Fruit fly (Drosophila melanogaster) whole organism, larva: Measurements from ENCODE around the gene CG13083.

Source experiments
- noc ChIP-seq: fragments of 200-800 bp; sonication (Bioruptor generic); optimal IDR thresholded peaks from 3 replicates; lab custom pipeline; 2019; ENCODE audit warnings: missing biosample characterization, mild to moderate bottlenecking, missing genetic modification characterization, moderate library complexity

Gene CG13083

dm6 chr2L:19457890-19458580, 29.3 kb upstream of the CG13083 start:
- no peak for TF ChIP-seq noc (tag; lab: Kevin White, UChicago)

dm6 chr2L:19459404-19459803, 27.9 kb upstream of the CG13083 start:
- no peak for TF ChIP-seq noc (tag; lab: Kevin White, UChicago)

DNA sequence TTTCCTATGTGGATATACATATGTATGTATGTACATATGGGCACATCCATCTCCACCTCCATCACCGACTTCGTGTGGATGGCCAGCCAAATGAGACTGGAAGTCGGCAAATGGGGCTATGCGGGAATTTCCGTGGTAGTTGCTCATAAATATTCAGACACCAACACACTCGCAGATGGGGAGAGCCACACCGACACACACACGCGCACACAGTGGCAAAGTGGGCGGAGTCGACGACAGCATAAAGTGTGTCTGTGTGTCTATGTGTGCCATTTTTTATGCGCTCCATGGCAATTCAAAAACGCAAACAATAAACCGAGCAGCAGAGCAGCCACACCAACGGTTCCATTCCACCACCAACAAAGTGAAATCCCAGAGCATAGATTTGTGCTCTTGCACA, 24.4 kb upstream of the CG13083 start:
- TF ChIP-seq noc (tag; lab: Kevin White, UChicago): no peak

dm6 chr2L:19463405-19463804, 23.9 kb upstream of the CG13083 start:
- TF ChIP-seq noc (tag; lab: Kevin White, UChicago): no peak

DNA sequence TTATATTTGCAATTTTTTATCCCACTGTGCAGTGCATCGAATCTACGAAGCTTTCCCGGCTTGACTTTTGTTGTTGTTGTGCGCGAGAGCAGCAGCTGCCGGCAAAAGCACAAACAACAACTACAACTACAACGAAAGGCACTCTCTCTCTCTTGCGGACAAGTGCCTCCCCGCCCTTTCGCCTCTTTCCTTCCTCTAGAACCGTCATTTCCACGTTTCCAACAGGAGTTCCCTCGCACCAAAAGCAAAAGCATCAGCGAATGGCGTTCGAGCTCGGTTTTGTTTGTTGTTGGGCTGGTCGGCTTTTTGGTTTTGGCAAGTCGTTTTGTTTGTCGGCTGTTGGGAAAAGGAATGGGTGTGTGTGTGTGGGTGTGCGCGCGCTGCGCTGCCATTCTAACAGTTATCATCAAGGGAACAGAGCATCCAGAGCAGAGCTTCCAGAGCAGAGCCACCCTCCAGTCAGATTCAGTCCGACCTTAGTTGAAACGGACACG, 23.4 kb upstream of the CG13083 start, which contains the start of gene tj:
Gene tj (plus strand): TSS at position 444 of the 494 bp plus-strand sequence.
- no peak for TF ChIP-seq noc (tag; lab: Kevin White, UChicago)

- no peak for TF ChIP-seq noc (tag; lab: Kevin White, UChicago)
Observed at dm6 chr2L:19469090-19469489, 18.2 kb upstream of the CG13083 start.

dm6 chr2L:19469751-19470150, 17.5 kb upstream of the CG13083 start:
- TF ChIP-seq noc (tag; lab: Kevin White, UChicago): no peak

- TF ChIP-seq noc (tag; lab: Kevin White, UChicago): no peak
Observed at dm6 chr2L:19472256-19472655, 15.0 kb upstream of the CG13083 start.

DNA sequence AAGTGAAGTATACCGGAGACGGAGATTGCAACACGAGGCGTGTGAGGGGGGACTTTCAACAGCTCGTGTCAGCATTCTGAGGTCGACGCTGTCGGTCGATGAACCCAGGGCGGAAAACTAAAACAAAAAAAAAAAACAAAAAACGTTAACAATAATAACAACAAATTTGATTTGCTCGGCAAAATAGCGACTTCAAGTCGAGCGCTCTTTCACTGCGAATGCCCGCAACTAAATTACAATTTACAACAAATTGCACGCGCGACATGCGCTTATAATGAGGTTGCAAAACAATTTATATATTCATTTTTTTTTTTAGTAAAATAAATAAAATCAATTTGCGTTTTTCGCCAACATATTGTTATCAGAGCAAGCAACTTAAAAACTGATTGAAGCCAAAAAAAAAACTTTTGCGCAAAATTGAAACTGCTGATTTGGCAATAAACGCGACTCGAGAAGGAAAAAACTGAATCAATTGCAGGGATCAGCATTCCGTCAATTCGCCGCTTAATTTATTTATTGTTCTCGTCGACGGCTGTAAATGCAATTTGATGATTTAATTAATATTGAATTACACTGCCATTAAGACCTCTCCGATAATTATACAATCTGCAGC, 13.8 kb upstream of the CG13083 start:
- no peak for TF ChIP-seq noc (tag; lab: Kevin White, UChicago)

DNA sequence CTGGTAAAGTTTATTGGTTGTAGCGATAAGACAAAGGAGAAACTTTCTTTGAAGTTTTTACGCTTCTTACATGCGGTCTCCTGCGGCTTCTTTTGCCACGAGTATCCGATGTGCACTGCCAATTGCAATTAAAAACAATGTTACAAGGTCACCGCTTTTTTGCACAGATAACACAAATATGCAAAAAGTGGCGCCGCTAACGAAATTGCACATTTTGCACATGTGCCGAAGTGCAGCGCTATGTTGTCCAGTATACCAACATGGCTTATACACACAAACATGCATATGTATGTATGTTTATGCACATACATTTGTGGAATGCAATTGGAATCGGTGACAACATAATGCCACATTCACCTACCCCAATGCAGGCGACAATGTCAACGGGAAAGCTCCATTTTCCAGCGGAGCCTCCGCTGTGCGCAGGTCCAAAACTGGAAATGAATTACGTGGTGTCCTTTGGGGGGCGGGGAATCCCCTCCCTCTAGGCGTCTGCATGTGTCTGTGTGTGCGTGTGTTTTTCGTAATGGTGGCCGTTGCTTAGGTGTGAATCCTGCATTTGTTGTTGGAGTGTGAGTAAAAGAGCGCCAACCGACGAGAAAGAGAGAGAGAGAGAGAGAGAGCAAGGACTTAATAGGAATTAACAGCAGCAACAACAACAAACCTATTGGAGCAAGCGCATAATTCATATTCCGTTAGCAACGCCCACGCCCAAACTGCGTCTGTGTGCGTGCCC, 7.9 kb upstream of the CG13083 start:
- TF ChIP-seq noc (tag; lab: Kevin White, UChicago): no peak

DNA sequence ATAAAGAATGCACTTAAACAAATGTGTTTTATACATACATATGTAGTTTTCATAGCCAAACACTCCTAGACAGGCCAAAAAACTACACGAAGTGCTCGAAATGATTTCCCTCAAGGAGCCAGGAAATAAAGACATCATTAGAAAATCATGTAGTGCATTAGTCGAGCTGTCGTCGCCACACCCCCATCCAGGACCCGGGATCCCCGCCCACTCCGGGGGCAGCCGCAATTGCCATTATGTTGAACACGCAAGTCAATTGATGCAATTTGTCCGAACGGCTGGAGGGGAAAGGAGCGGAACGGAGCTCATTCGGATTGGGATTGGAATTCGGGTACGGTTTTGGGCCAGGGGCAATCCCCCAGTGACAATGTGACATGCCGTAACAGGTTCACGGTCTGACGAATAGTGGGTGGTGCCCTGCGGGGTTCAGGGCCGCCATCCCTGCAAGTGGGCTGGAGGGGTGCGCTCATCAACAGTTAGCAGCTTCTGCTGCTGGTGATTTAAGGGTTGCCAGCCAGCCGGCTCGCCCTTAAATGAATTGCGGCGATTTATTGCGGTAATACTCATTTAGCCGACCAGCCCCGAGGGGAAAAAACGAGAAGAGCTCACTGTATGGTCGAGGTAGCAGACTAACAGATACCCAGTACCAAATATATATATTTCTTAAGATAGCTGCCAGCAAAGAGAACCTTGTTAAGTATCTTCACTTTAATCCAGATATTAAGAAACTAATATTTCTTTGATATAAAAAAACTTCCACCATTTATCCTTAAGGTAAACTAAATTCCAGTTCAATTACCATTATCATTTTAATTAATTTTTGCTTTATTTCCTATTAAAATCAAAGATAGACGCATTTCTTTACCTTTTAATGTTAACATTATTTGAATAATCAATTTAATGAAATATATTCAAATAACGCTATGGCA, 6.6 kb upstream of the CG13083 start:
- TF ChIP-seq noc (tag; lab: Kevin White, UChicago): no peak

- TF ChIP-seq noc (tag; lab: Kevin White, UChicago): no peak
Observed at dm6 chr2L:19484539-19484938, 2.8 kb upstream of the CG13083 start, which contains the start of the genes CG10195 and CG13084. Gene CG10195 (minus strand): TSS chr2L:19484705. Gene CG13084 (plus strand): TSS chr2L:19484930.

- TF ChIP-seq noc (tag; lab: Kevin White, UChicago): peak; percentile 80
Observed at dm6 chr2L:19489997-19490461, 2.7 kb downstream of the CG13083 start, which contains the start of the genes CG10194 and CG18094. Gene CG10194 (minus strand): TSS chr2L:19490104. Gene CG18094 (plus strand): TSS chr2L:19490262.

DNA sequence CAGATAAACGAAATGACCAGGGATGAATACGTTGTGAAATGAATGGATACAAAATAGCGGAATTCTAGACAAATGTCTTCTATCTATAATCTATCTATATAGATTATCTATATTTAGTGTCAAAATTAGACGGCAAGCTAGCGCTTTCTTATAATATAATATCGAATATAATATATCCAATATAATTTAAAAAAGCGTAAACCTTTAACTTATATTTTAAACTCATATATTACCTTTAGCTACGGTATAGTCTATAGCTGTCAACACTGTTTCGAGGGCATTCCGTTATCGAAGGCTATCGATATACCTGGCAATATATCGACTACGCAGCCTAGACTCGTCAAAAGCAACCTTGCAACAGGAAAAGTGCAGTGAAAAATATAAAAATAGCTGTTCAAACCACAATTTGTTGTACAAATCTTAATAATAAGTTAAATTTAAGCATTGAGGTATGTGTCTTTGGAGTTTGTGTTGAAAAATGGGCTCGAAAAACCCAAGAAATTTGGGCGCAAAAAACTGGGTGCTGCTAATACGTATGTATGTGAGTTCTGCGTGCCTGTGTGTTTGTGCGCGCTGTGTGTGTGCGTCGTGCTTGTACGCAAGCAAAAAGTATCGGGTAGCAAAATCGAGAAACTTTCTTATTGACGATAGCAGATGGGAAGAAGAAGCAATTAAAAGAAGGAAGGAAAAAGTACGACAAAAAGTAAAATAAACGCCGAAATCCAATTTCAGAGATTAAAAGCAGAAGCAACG, 5.8 kb downstream of the CG13083 start, which contains the start of the genes swm and Ctu2:
Gene swm (plus strand): TSS at position 318 of the 753 bp plus-strand sequence.
Gene Ctu2 (minus strand): TSS at position 320 of the 753 bp plus-strand sequence.
- TF ChIP-seq noc (tag; lab: Kevin White, UChicago): peak; percentile 87
